Fruit fly (Drosophila melanogaster) whole organism, embryonic: ENCODE data around the gene CG15882.

Source experiments
- Asciz ChIP-seq: fragments of 200-800 bp; sonication (Bioruptor generic); optimal IDR thresholded peaks from 2 replicates; lab custom pipeline; 2017; ENCODE audit warnings: missing biosample characterization, mild to moderate bottlenecking, missing genetic modification characterization, missing genetic modification reagents
- B-H1 ChIP-seq: fragments of 200-800 bp; sonication (Bioruptor generic); IDR thresholded peaks from 3 replicates; pipeline ENCODE4 v1.3.6; 2022; ENCODE audit warnings: missing biosample characterization, missing genetic modification characterization
- B-H2 ChIP-seq: fragments of 200-800 bp; sonication (Bioruptor generic); optimal IDR thresholded peaks from 2 replicates; lab custom pipeline; 2018; ENCODE audit warnings: missing biosample characterization, mild to moderate bottlenecking, missing genetic modification characterization
- CG10959 ChIP-seq: fragments of 200-800 bp; sonication (Bioruptor generic); IDR thresholded peaks from 2 replicates; pipeline ENCODE4 v1.3.6; 2022; ENCODE audit warnings: missing biosample characterization, missing genetic modification characterization
- CG10979 ChIP-seq: fragments of 200-800 bp; sonication (Bioruptor generic); optimal IDR thresholded peaks from 2 replicates; lab custom pipeline; 2018; ENCODE audit warnings: missing biosample characterization, mild to moderate bottlenecking, missing genetic modification characterization, moderate library complexity
- CG12219 ChIP-seq: fragments of 200-800 bp; sonication (Bioruptor generic); optimal IDR thresholded peaks from 3 replicates; lab custom pipeline; 2018; ENCODE audit warnings: missing biosample characterization, mild to moderate bottlenecking, missing genetic modification characterization
- CG12299 ChIP-seq: fragments of 200-800 bp; sonication (Bioruptor generic); optimal IDR thresholded peaks from 2 replicates; lab custom pipeline; 2018; ENCODE audit warnings: missing biosample characterization, mild to moderate bottlenecking, missing genetic modification characterization
- CG13775 ChIP-seq: fragments of 200-800 bp; sonication (Bioruptor generic); optimal IDR thresholded peaks from 3 replicates; lab custom pipeline; 2017; ENCODE audit warnings: missing biosample characterization, mild to moderate bottlenecking, missing genetic modification characterization
- CG13894 ChIP-seq: fragments of 200-800 bp; sonication (Bioruptor generic); optimal IDR thresholded peaks from 3 replicates; lab custom pipeline; 2018; ENCODE audit warnings: missing biosample characterization, mild to moderate bottlenecking, missing genetic modification characterization, moderate library complexity
- CG1647 ChIP-seq: fragments of 200-800 bp; sonication (Bioruptor generic); optimal IDR thresholded peaks from 3 replicates; lab custom pipeline; 2016; ENCODE audit warnings: missing biosample characterization, missing genetic modification characterization
- CG2116 ChIP-seq: fragments of 200-800 bp; sonication (Bioruptor generic); optimal IDR thresholded peaks from 3 replicates; lab custom pipeline; 2018; ENCODE audit warnings: missing biosample characterization, mild to moderate bottlenecking, missing genetic modification characterization
- CG30403 ChIP-seq: fragments of 200-800 bp; sonication (Bioruptor generic); optimal IDR thresholded peaks from 3 replicates; lab custom pipeline; 2016; ENCODE audit warnings: missing biosample characterization, missing genetic modification characterization
- CG4282 ChIP-seq: fragments of 200-800 bp; sonication (Bioruptor generic); optimal IDR thresholded peaks from 2 replicates; lab custom pipeline; 2016; ENCODE audit warnings: missing biosample characterization, missing genetic modification characterization
- CG4360 ChIP-seq: fragments of 200-800 bp; sonication (Bioruptor generic); IDR thresholded peaks from 2 replicates; pipeline ENCODE4 v1.3.6; 2022; ENCODE audit warnings: missing biosample characterization, missing genetic modification characterization
- CG6683 ChIP-seq: fragments of 200-800 bp; sonication (Bioruptor generic); optimal IDR thresholded peaks from 2 replicates; lab custom pipeline; 2017; ENCODE audit warnings: missing biosample characterization, mild to moderate bottlenecking, missing genetic modification characterization, missing genetic modification reagents
- CG7271 ChIP-seq: fragments of 200-800 bp; sonication (Bioruptor generic); optimal IDR thresholded peaks from 2 replicates; lab custom pipeline; 2018; ENCODE audit warnings: missing biosample characterization, mild to moderate bottlenecking, missing genetic modification characterization, moderate library complexity
- CoRest ChIP-seq: fragments of 200-800 bp; sonication (Bioruptor generic); optimal IDR thresholded peaks from 3 replicates; lab custom pipeline; 2018; ENCODE audit warnings: missing biosample characterization, mild to moderate bottlenecking, missing genetic modification characterization, moderate library complexity
- D19A ChIP-seq: fragments of 200-800 bp; optimal IDR thresholded peaks from 3 replicates; lab custom pipeline; 2019; ENCODE audit warnings: missing biosample characterization, mild to moderate bottlenecking, missing genetic modification characterization, moderate library complexity
- E2f2 ChIP-seq: fragments of 200-800 bp; sonication (Bioruptor generic); IDR thresholded peaks from 2 replicates; pipeline ENCODE4 v1.3.6; 2022; ENCODE audit warnings: missing biosample characterization, missing genetic modification characterization
- Fer3 ChIP-seq: fragments of 200-800 bp; sonication (Bioruptor generic); optimal IDR thresholded peaks from 2 replicates; lab custom pipeline; 2018; ENCODE audit warnings: missing biosample characterization, mild to moderate bottlenecking, missing genetic modification characterization, moderate library complexity
- HHEX ChIP-seq: fragments of 200-800 bp; sonication (Bioruptor generic); optimal IDR thresholded peaks from 3 replicates; lab custom pipeline; 2017; ENCODE audit warnings: missing biosample characterization, mild to moderate bottlenecking, missing genetic modification characterization, missing genetic modification reagents
- HLH4C ChIP-seq: fragments of 200-800 bp; sonication (Bioruptor generic); IDR thresholded peaks from 3 replicates; pipeline ENCODE4 v1.3.6; 2022; ENCODE audit warnings: missing biosample characterization, missing genetic modification characterization; ENCODE audit not compliant: partially characterized antibody
- Hr78 ChIP-seq, 2 experiments: fragments of 200-800 bp in 1 of 2; fragments of >200 bp in 1 of 2; sonication (Bioruptor generic) in 1 of 2; optimal IDR thresholded peaks; 2 replicates each; lab custom pipeline; 2017 to 2019; ENCODE audit warnings: missing biosample characterization in 2 of 2, missing genetic modification characterization in 2 of 2, mild to moderate bottlenecking in 1 of 2, moderate library complexity in 1 of 2
- Meics ChIP-seq: fragments of 200-800 bp; sonication (Bioruptor generic); optimal IDR thresholded peaks from 2 replicates; lab custom pipeline; 2017; ENCODE audit warnings: missing biosample characterization, mild to moderate bottlenecking, missing genetic modification characterization
- NC2α ChIP-seq: fragments of 200-800 bp; sonication (Bioruptor generic); optimal IDR thresholded peaks from 2 replicates; lab custom pipeline; 2016; ENCODE audit warnings: missing biosample characterization, missing genetic modification characterization
- NK7.1 ChIP-seq: fragments of 200-800 bp; sonication (Bioruptor generic); optimal IDR thresholded peaks from 3 replicates; lab custom pipeline; 2016; ENCODE audit warnings: missing biosample characterization, missing genetic modification characterization
- Nf-YC ChIP-seq: fragments of 200-800 bp; optimal IDR thresholded peaks from 3 replicates; lab custom pipeline; 2019; ENCODE audit warnings: missing biosample characterization, mild to moderate bottlenecking, missing genetic modification characterization, moderate library complexity
- Ptx1 ChIP-seq: fragments of 200-800 bp; sonication (Bioruptor generic); IDR thresholded peaks from 2 replicates; pipeline ENCODE4 v1.3.6; 2022; ENCODE audit warnings: missing biosample characterization, missing genetic modification characterization
- Scr ChIP-seq: fragments of 200-800 bp; sonication (Bioruptor generic); IDR thresholded peaks from 2 replicates; pipeline ENCODE4 v1.3.6; 2022; ENCODE audit warnings: missing biosample characterization, missing genetic modification characterization; ENCODE audit not compliant: partially characterized antibody
- al ChIP-seq: fragments of 200-800 bp; sonication (Bioruptor generic); IDR thresholded peaks from 2 replicates; pipeline ENCODE4 v1.3.6; 2022; ENCODE audit warnings: missing biosample characterization, missing genetic modification characterization
- amos ChIP-seq: fragments of 200-800 bp; sonication (Bioruptor generic); IDR thresholded peaks from 2 replicates; pipeline ENCODE4 v1.3.6; 2022; ENCODE audit warnings: missing biosample characterization, missing genetic modification characterization; ENCODE audit not compliant: partially characterized antibody
- bbx ChIP-seq: fragments of 200-800 bp; sonication (Bioruptor generic); IDR thresholded peaks from 2 replicates; pipeline ENCODE4 v1.3.6; 2022; ENCODE audit warnings: missing biosample characterization, missing genetic modification characterization; ENCODE audit not compliant: partially characterized antibody
- br ChIP-seq: fragments of >200 bp; optimal IDR thresholded peaks from 2 replicates; lab custom pipeline; 2017
- cas ChIP-seq: fragments of 200-800 bp; sonication (Bioruptor generic); IDR thresholded peaks from 2 replicates; pipeline ENCODE4 v1.3.6; 2022; ENCODE audit warnings: missing biosample characterization, missing genetic modification characterization
- chinmo ChIP-seq: fragments of 200-800 bp; sonication (Bioruptor generic); IDR thresholded peaks from 4 replicates; pipeline ENCODE4 v1.3.6; 2022; ENCODE audit warnings: missing biosample characterization, missing genetic modification characterization; ENCODE audit not compliant: partially characterized antibody
- ci ChIP-seq: fragments of 200-800 bp; sonication (Bioruptor generic); IDR thresholded peaks from 3 replicates; pipeline ENCODE4 v1.3.6; 2022; ENCODE audit warnings: missing biosample characterization, missing genetic modification characterization
- dm ChIP-seq: fragments of 200-800 bp; sonication (Bioruptor generic); optimal IDR thresholded peaks from 3 replicates; lab custom pipeline; 2016; ENCODE audit warnings: missing biosample characterization, missing genetic modification characterization
- en ChIP-seq: fragments of 200-800 bp; sonication (Bioruptor generic); optimal IDR thresholded peaks from 2 replicates; lab custom pipeline; 2016; ENCODE audit warnings: missing biosample characterization, missing genetic modification characterization
- fd96Cb ChIP-seq: fragments of 200-800 bp; sonication (Bioruptor generic); optimal IDR thresholded peaks from 2 replicates; lab custom pipeline; 2018; ENCODE audit warnings: missing biosample characterization, mild to moderate bottlenecking, missing genetic modification characterization, moderate library complexity
- gt ChIP-seq: fragments of 200-800 bp; sonication (Bioruptor generic); IDR thresholded peaks from 2 replicates; pipeline ENCODE4 v1.3.6; 2022; ENCODE audit warnings: missing biosample characterization, missing genetic modification characterization
- jing ChIP-seq: fragments of 200-800 bp; sonication (Bioruptor generic); optimal IDR thresholded peaks from 2 replicates; lab custom pipeline; 2018; ENCODE audit warnings: missing biosample characterization, mild to moderate bottlenecking, missing genetic modification characterization
- kah ChIP-seq: fragments of 200-800 bp; sonication (Bioruptor generic); optimal IDR thresholded peaks from 2 replicates; lab custom pipeline; 2018; ENCODE audit warnings: missing biosample characterization, mild to moderate bottlenecking, missing genetic modification characterization
- pb ChIP-seq: fragments of 200-800 bp; sonication (Bioruptor generic); optimal IDR thresholded peaks from 3 replicates; lab custom pipeline; 2016; ENCODE audit warnings: missing biosample characterization, missing genetic modification characterization
- pnt ChIP-seq: fragments of 200-800 bp; sonication (Bioruptor generic); optimal IDR thresholded peaks from 3 replicates; lab custom pipeline; 2016; ENCODE audit warnings: missing biosample characterization, missing genetic modification characterization
- scrt ChIP-seq: fragments of 200-800 bp; sonication (Bioruptor generic); optimal IDR thresholded peaks from 2 replicates; lab custom pipeline; 2018; ENCODE audit warnings: missing biosample characterization, mild to moderate bottlenecking, missing genetic modification characterization, moderate library complexity
- so ChIP-seq: fragments of 200-800 bp; sonication (Bioruptor generic); IDR thresholded peaks from 3 replicates; pipeline ENCODE4 v1.3.6; 2022; ENCODE audit warnings: missing biosample characterization, missing genetic modification characterization
- twi ChIP-seq: fragments of 200-800 bp; optimal IDR thresholded peaks from 2 replicates; lab custom pipeline; 2019; ENCODE audit warnings: missing biosample characterization, mild to moderate bottlenecking, missing genetic modification characterization, moderate library complexity
- unc-4 ChIP-seq: fragments of 200-800 bp; sonication (Bioruptor generic); IDR thresholded peaks from 2 replicates; pipeline ENCODE4 v1.3.6; 2022; ENCODE audit warnings: missing biosample characterization, missing genetic modification characterization; ENCODE audit not compliant: partially characterized antibody
- wek ChIP-seq: fragments of 200-800 bp; sonication (Bioruptor generic); optimal IDR thresholded peaks from 3 replicates; lab custom pipeline; 2018; ENCODE audit warnings: missing biosample characterization, mild to moderate bottlenecking, missing genetic modification characterization, moderate library complexity

The CG15882 gene

DNA sequence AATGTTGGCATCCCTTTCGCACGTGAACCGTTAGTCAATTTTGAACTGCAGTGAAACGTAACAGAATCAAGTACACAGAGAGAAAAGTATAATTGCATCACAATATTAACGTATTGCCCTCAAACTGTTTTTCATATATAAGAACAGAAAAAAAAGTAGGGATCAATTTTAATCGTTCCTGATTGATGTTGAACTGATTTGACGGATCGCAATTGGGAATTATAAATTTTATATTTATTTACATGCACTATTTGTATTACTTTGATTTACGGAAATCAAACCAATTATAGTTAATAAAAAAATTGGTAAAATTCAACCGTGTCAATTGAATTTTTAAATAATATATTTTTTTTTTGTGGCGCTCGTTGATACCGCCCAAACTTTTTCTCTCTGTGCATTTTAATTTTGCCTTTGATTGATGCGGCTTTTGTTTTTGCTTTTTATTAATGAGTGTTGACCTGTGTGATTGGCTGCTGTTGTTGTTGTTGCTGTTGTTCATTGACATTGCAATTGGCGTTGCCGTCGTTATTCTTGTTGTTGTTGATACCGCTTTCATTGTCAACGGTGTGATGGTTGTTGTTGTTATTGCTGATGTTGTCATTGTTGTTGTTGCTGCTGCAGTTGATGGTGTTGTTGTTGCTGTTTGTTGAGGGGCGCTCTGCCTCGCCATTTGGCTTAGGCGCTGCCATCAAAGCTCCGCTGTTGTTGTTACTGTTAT is 28.5 kb upstream of the CG15882 start (continued):
- TF ChIP-seq twi (tag; lab: Kevin White, UChicago): peak; percentile 5
- peak; percentile 40 for TF ChIP-seq HHEX (GFP tag; lab: Kevin White, UChicago)
- TF ChIP-seq br (lab: Kevin White, UChicago): no peak
- peak; percentile 72 for TF ChIP-seq CG30403 (GFP tag; lab: Kevin White, UChicago)
- TF ChIP-seq jing (GFP tag; lab: Kevin White, UChicago): no peak
- no peak for TF ChIP-seq gt (GFP tag; lab: Robert Waterston, UW)
- no peak for TF ChIP-seq en (GFP tag; lab: Kevin White, UChicago)
- peak; percentile 64 for TF ChIP-seq Ptx1 (GFP tag; lab: Robert Waterston, UW)
- TF ChIP-seq scrt (GFP tag; lab: Kevin White, UChicago): no peak
- no peak for TF ChIP-seq pnt
- TF ChIP-seq B-H2 (GFP tag; lab: Kevin White, UChicago): no peak
- no peak for TF ChIP-seq CG1647 (GFP tag; lab: Kevin White, UChicago)
- peak; percentile 54 for TF ChIP-seq CG13775 (GFP tag; lab: Kevin White, UChicago)
- no peak for TF ChIP-seq CG7271 (tag; lab: Kevin White, UChicago)
- TF ChIP-seq NK7.1: no peak
- TF ChIP-seq D19A: peak; percentile 49
- no peak for TF ChIP-seq amos
- peak; percentile 75 for TF ChIP-seq CG10979 (tag; lab: Kevin White, UChicago)
- TF ChIP-seq fd96Cb: peak; percentile 70
- no peak for TF ChIP-seq Hr78 (GFP tag; optimal IDR thresholded peaks at IDR 0.05; lab: Kevin White, UChicago)
- peak; percentile 18 for TF ChIP-seq CG12299 (tag; lab: Kevin White, UChicago)
- TF ChIP-seq Asciz (GFP tag; lab: Kevin White, UChicago): peak; percentile 45
- no peak for TF ChIP-seq bbx (GFP tag; lab: Robert Waterston, UW)
- no peak for TF ChIP-seq unc-4 (GFP tag; lab: Robert Waterston, UW)
- peak; percentile 91 for TF ChIP-seq CG4360 (GFP tag; lab: Robert Waterston, UW)
- peak; percentile 4 for TF ChIP-seq CG12219
- peak; percentile 2 for TF ChIP-seq CG2116 (GFP tag; lab: Kevin White, UChicago)
- TF ChIP-seq wek (GFP tag; lab: Kevin White, UChicago): no peak
- TF ChIP-seq HLH4C (GFP tag; lab: Robert Waterston, UW): no peak
- TF ChIP-seq Meics (GFP tag; lab: Kevin White, UChicago): peak; percentile 60
- peak; percentile 45; the same call in 2 of the 3 replicates for TF ChIP-seq B-H1 (GFP tag; lab: Robert Waterston, UW)
- 0 out of 3 replicates have a peak, but pooled peaks have one; percentile 8 for TF ChIP-seq so
- no peak for TF ChIP-seq kah (GFP tag; lab: Kevin White, UChicago)
- no peak for TF ChIP-seq E2f2 (GFP tag; lab: Robert Waterston, UW)
- TF ChIP-seq Fer3 (tag; lab: Kevin White, UChicago): peak; percentile 34
- TF ChIP-seq pb (GFP tag; lab: Kevin White, UChicago): no peak
- TF ChIP-seq CG13894: no peak
- TF ChIP-seq dm (GFP tag; lab: Kevin White, UChicago): no peak
- TF ChIP-seq chinmo: no peak
- TF ChIP-seq CG10959: no peak
- TF ChIP-seq NC2α: no peak
- TF ChIP-seq Scr: no peak
- no peak for TF ChIP-seq Nf-YC (tag; lab: Kevin White, UChicago)
- 0 out of 3 replicates have a peak, but pooled peaks have one; percentile 14 for TF ChIP-seq ci (GFP tag; lab: Robert Waterston, UW)
- no peak for TF ChIP-seq cas (GFP tag; lab: Robert Waterston, UW)
- 0 out of 2 replicates have a peak, but pooled peaks have one; percentile 15 for TF ChIP-seq al (GFP tag; lab: Robert Waterston, UW)
- TF ChIP-seq CG6683 (GFP tag; lab: Kevin White, UChicago): no peak
- no peak for TF ChIP-seq CG4282 (GFP tag; lab: Kevin White, UChicago)
- TF ChIP-seq CoRest (tag; lab: Kevin White, UChicago): peak; percentile 71
